Worm (Caenorhabditis elegans) whole organism, late embryonic: ENCODE results near the gene atp-2.

Experiments
- ama-1 ChIP-seq: fragments of 150-350 bp; optimal IDR thresholded peaks from 2 replicates; lab custom pipeline; 2014
- ceh-34 ChIP-seq: sonication (generic microtip); optimal IDR thresholded peaks from 2 replicates; lab custom pipeline; 2016; ENCODE audit warnings: mild to moderate bottlenecking, missing genetic modification characterization, missing compliant biosample characterization
- fkh-10 ChIP-seq: fragments of 150-350 bp; optimal IDR thresholded peaks from 2 replicates; lab custom pipeline; 2014; ENCODE audit warnings: missing biosample characterization, missing genetic modification reagents, missing genetic modification characterization
- madf-2 ChIP-seq: sonication (generic microtip); optimal IDR thresholded peaks from 2 replicates; lab custom pipeline; 2017; ENCODE audit warnings: missing genetic modification characterization, missing compliant biosample characterization
- nhr-11 ChIP-seq: fragments of 150-350 bp; optimal IDR thresholded peaks from 2 replicates; lab custom pipeline; 2014; ENCODE audit warnings: missing biosample characterization, missing genetic modification characterization
- npax-4 ChIP-seq: sonication (generic microtip); optimal IDR thresholded peaks from 2 replicates; lab custom pipeline; 2016; ENCODE audit warnings: missing genetic modification characterization, missing compliant biosample characterization
- ref-2 ChIP-seq: sonication (generic microtip); optimal IDR thresholded peaks from 2 replicates; lab custom pipeline; 2016; ENCODE audit warnings: missing genetic modification characterization, missing compliant biosample characterization
- ttx-3 ChIP-seq: sonication (generic microtip); optimal IDR thresholded peaks from 2 replicates; lab custom pipeline; 2016; ENCODE audit warnings: missing genetic modification reagents, missing genetic modification characterization, missing compliant biosample characterization

ce11 chrIII:5221820-5222219, 6.4 kb upstream of the atp-2 start:
- TF ChIP-seq ceh-34 (tag; lab: Kevin White, UChicago) (no peak), ttx-3 (tag; lab: Kevin White, UChicago) (no peak), ama-1 (lab: Kevin White, UChicago) (no peak), npax-4 (tag; lab: Kevin White, UChicago) (no peak), fkh-10 (GFP tag; lab: Kevin White, UChicago) (no peak), madf-2 (tag; lab: Kevin White, UChicago) (no peak), nhr-11 (no peak), ref-2 (tag; lab: Kevin White, UChicago) (no peak)
